Fruit fly (Drosophila melanogaster) whole organism, embryonic: ENCODE data around the gene CG3335.
A peak's percentile ranks its signal among the peaks of the same experiment; 100 is the strongest.

ENCODE experiments used
- Aef1 ChIP-seq: fragments of 200-800 bp; sonication (Bioruptor generic); IDR thresholded peaks from 3 replicates; pipeline ENCODE4 v1.3.6; 2022; ENCODE audit warnings: missing biosample characterization, missing genetic modification characterization
- CG10274 ChIP-seq: fragments of 200-800 bp; sonication (Bioruptor generic); optimal IDR thresholded peaks from 3 replicates; lab custom pipeline; 2017; ENCODE audit warnings: missing biosample characterization, mild to moderate bottlenecking, missing genetic modification characterization
- CG10654 ChIP-seq: fragments of 200-800 bp; sonication (Bioruptor generic); optimal IDR thresholded peaks from 2 replicates; lab custom pipeline; 2016; ENCODE audit warnings: missing biosample characterization, missing genetic modification characterization
- CG10979 ChIP-seq: fragments of 200-800 bp; sonication (Bioruptor generic); optimal IDR thresholded peaks from 2 replicates; lab custom pipeline; 2018; ENCODE audit warnings: missing biosample characterization, mild to moderate bottlenecking, missing genetic modification characterization, moderate library complexity
- CG11696 ChIP-seq: fragments of 200-800 bp; sonication (Bioruptor generic); IDR thresholded peaks from 2 replicates; pipeline ENCODE4 v1.3.6; 2022; ENCODE audit warnings: missing biosample characterization, missing genetic modification characterization
- CG12104 ChIP-seq: fragments of 200-800 bp; sonication (Bioruptor generic); optimal IDR thresholded peaks from 3 replicates; lab custom pipeline; 2016; ENCODE audit warnings: missing biosample characterization, missing genetic modification characterization
- CG12659 ChIP-seq: fragments of 200-800 bp; sonication (Bioruptor generic); optimal IDR thresholded peaks from 3 replicates; lab custom pipeline; 2017; ENCODE audit warnings: mild to moderate bottlenecking, missing biosample characterization, missing genetic modification reagents, missing genetic modification characterization
- CG15479 ChIP-seq: fragments of 200-800 bp; sonication (Bioruptor generic); optimal IDR thresholded peaks from 3 replicates; lab custom pipeline; 2019; ENCODE audit warnings: missing biosample characterization, mild to moderate bottlenecking, missing genetic modification characterization, moderate library complexity
- CG17361 ChIP-seq: fragments of 200-800 bp; sonication (Bioruptor generic); IDR thresholded peaks from 3 replicates; pipeline ENCODE4 v1.3.6; 2022; ENCODE audit warnings: missing biosample characterization, missing genetic modification characterization
- CG17568 ChIP-seq: fragments of 200-800 bp; sonication (Bioruptor generic); optimal IDR thresholded peaks from 2 replicates; lab custom pipeline; 2018; ENCODE audit warnings: missing biosample characterization, mild to moderate bottlenecking, missing genetic modification characterization, moderate library complexity
- CG18619 ChIP-seq: fragments of 200-800 bp; sonication (Bioruptor generic); optimal IDR thresholded peaks from 3 replicates; lab custom pipeline; 2017; ENCODE audit warnings: missing biosample characterization, mild to moderate bottlenecking, missing genetic modification characterization
- CG18764 ChIP-seq: fragments of 200-800 bp; sonication (Bioruptor generic); optimal IDR thresholded peaks from 3 replicates; lab custom pipeline; 2016; ENCODE audit warnings: missing biosample characterization, missing genetic modification characterization
- CG31365 ChIP-seq: fragments of 200-800 bp; sonication (Bioruptor generic); optimal IDR thresholded peaks from 2 replicates; lab custom pipeline; 2018; ENCODE audit warnings: missing biosample characterization, mild to moderate bottlenecking, missing genetic modification characterization
- CG34376 ChIP-seq: fragments of 200-800 bp; sonication (Bioruptor generic); optimal IDR thresholded peaks from 2 replicates; lab custom pipeline; 2018; ENCODE audit warnings: missing biosample characterization, mild to moderate bottlenecking, missing genetic modification characterization
- CG4328 ChIP-seq: fragments of 200-800 bp; sonication (Bioruptor generic); optimal IDR thresholded peaks from 3 replicates; lab custom pipeline; 2017; ENCODE audit warnings: missing biosample characterization, missing genetic modification reagents, missing genetic modification characterization
- CG4360 ChIP-seq: fragments of 200-800 bp; sonication (Bioruptor generic); IDR thresholded peaks from 2 replicates; pipeline ENCODE4 v1.3.6; 2022; ENCODE audit warnings: missing biosample characterization, missing genetic modification characterization
- CG6254 ChIP-seq: fragments of 200-800 bp; sonication (Bioruptor generic); optimal IDR thresholded peaks from 3 replicates; lab custom pipeline; 2017; ENCODE audit warnings: mild to moderate bottlenecking, missing biosample characterization, missing genetic modification reagents, missing genetic modification characterization
- CG8478 ChIP-seq: fragments of >200 bp; optimal IDR thresholded peaks from 2 replicates; lab custom pipeline; 2018
- E2f2 ChIP-seq: fragments of 200-800 bp; sonication (Bioruptor generic); IDR thresholded peaks from 2 replicates; pipeline ENCODE4 v1.3.6; 2022; ENCODE audit warnings: missing biosample characterization, missing genetic modification characterization
- GATAe ChIP-seq: fragments of 200-800 bp; sonication (Bioruptor generic); conservative IDR thresholded peaks from 2 replicates; pipeline ENCODE4 v1.3.6; 2022; ENCODE audit warnings: missing biosample characterization, missing genetic modification characterization
- Gsc ChIP-seq: fragments of 200-800 bp; sonication (Bioruptor generic); IDR thresholded peaks from 2 replicates; pipeline ENCODE4 v1.3.6; 2022; ENCODE audit warnings: missing biosample characterization, missing genetic modification characterization
- HmgD ChIP-seq: fragments of 200-800 bp; sonication (Bioruptor generic); optimal IDR thresholded peaks from 3 replicates; lab custom pipeline; 2016; ENCODE audit warnings: missing biosample characterization, missing genetic modification characterization
- Hr3 ChIP-seq: fragments of 200-800 bp; sonication (Bioruptor generic); optimal IDR thresholded peaks from 3 replicates; lab custom pipeline; 2016; ENCODE audit warnings: missing biosample characterization, missing genetic modification characterization
- Hsf ChIP-seq: fragments of 200-800 bp; sonication (Bioruptor generic); optimal IDR thresholded peaks from 3 replicates; lab custom pipeline; 2016; ENCODE audit warnings: missing biosample characterization, missing genetic modification characterization
- Optix ChIP-seq: fragments of 200-800 bp; sonication (Bioruptor generic); IDR thresholded peaks from 3 replicates; pipeline ENCODE4 v1.3.6; 2022; ENCODE audit warnings: missing biosample characterization, missing genetic modification characterization
- Sox102F ChIP-seq: fragments of 200-800 bp; sonication (Bioruptor generic); optimal IDR thresholded peaks from 2 replicates; lab custom pipeline; 2018; ENCODE audit warnings: missing biosample characterization, mild to moderate bottlenecking, missing genetic modification characterization, moderate library complexity
- Sry-δ ChIP-seq: fragments of 200-800 bp; sonication (Bioruptor generic); optimal IDR thresholded peaks from 2 replicates; lab custom pipeline; 2016; ENCODE audit warnings: missing biosample characterization, missing genetic modification characterization
- bab2 ChIP-seq: fragments of 200-800 bp; sonication (Bioruptor generic); optimal IDR thresholded peaks from 2 replicates; lab custom pipeline; 2016; ENCODE audit warnings: missing biosample characterization, missing genetic modification characterization
- bsh ChIP-seq, 2 experiments: fragments of 200-800 bp; sonication (Bioruptor generic); optimal IDR thresholded peaks; 2 replicates each; lab custom pipeline; 2017 to 2018; ENCODE audit warnings: mild to moderate bottlenecking in 2 of 2, missing biosample characterization in 2 of 2, missing genetic modification characterization in 2 of 2, moderate library complexity in 1 of 2
- cas ChIP-seq: fragments of 200-800 bp; sonication (Bioruptor generic); IDR thresholded peaks from 2 replicates; pipeline ENCODE4 v1.3.6; 2022; ENCODE audit warnings: missing biosample characterization, missing genetic modification characterization
- cato ChIP-seq: fragments of 200-800 bp; sonication (Bioruptor generic); optimal IDR thresholded peaks from 2 replicates; lab custom pipeline; 2016; ENCODE audit warnings: missing biosample characterization, missing genetic modification characterization, borderline replicate concordance
- chn ChIP-seq: fragments of 200-800 bp; sonication (Bioruptor generic); optimal IDR thresholded peaks from 2 replicates; lab custom pipeline; 2016; ENCODE audit warnings: missing biosample characterization, missing genetic modification characterization
- crol ChIP-seq: fragments of 200-800 bp; sonication (Bioruptor generic); IDR thresholded peaks from 2 replicates; pipeline ENCODE4 v1.3.6; 2022; ENCODE audit warnings: missing biosample characterization, missing genetic modification characterization
- disco-r ChIP-seq: fragments of 200-800 bp; sonication (Bioruptor generic); optimal IDR thresholded peaks from 2 replicates; lab custom pipeline; 2016; ENCODE audit warnings: missing biosample characterization, missing genetic modification characterization
- dmrt99B ChIP-seq: fragments of 200-800 bp; sonication (Bioruptor generic); optimal IDR thresholded peaks from 2 replicates; lab custom pipeline; 2018; ENCODE audit warnings: missing biosample characterization, mild to moderate bottlenecking, missing genetic modification characterization, moderate library complexity
- hb ChIP-seq: fragments of 200-800 bp; sonication (Bioruptor generic); IDR thresholded peaks from 3 replicates; pipeline ENCODE4 v1.3.6; 2022; ENCODE audit warnings: missing biosample characterization, missing genetic modification characterization; ENCODE audit not compliant: partially characterized antibody
- lab ChIP-seq: fragments of 200-800 bp; sonication (Bioruptor generic); optimal IDR thresholded peaks from 3 replicates; lab custom pipeline; 2017; ENCODE audit warnings: missing biosample characterization, missing genetic modification characterization, mild to moderate bottlenecking, moderate library complexity, missing genetic modification reagents
- lbe ChIP-seq: fragments of 200-800 bp; sonication (Bioruptor generic); optimal IDR thresholded peaks from 2 replicates; lab custom pipeline; 2016; ENCODE audit warnings: missing biosample characterization, mild to moderate bottlenecking, missing genetic modification characterization
- nau ChIP-seq: fragments of 200-800 bp; sonication (Bioruptor generic); optimal IDR thresholded peaks from 3 replicates; lab custom pipeline; 2017; ENCODE audit warnings: missing biosample characterization, mild to moderate bottlenecking, missing genetic modification characterization, missing genetic modification reagents
- nom ChIP-seq: fragments of 200-800 bp; sonication (Bioruptor generic); optimal IDR thresholded peaks from 2 replicates; lab custom pipeline; 2017; ENCODE audit warnings: missing biosample characterization, missing genetic modification characterization, mild to moderate bottlenecking, moderate library complexity, missing genetic modification reagents
- pho ChIP-seq: fragments of 200-800 bp; sonication (Bioruptor generic); optimal IDR thresholded peaks from 2 replicates; lab custom pipeline; 2016; ENCODE audit warnings: missing biosample characterization, missing genetic modification characterization
- prd ChIP-seq, 3 experiments: fragments of >200 bp in 2 of 3; fragments of 200-800 bp in 1 of 3; sonication (Bioruptor generic) in 1 of 3; optimal IDR thresholded peaks in 2 of 3; IDR thresholded peaks in 1 of 3; 2 replicates in 2 of 3; 3 replicates in 1 of 3; pipeline versions ENCODE4 v1.3.6 to Lab custom; 2017 to 2022; ENCODE audit warnings: missing biosample characterization in 1 of 3, missing genetic modification characterization in 1 of 3
- scrt ChIP-seq: fragments of 200-800 bp; sonication (Bioruptor generic); optimal IDR thresholded peaks from 2 replicates; lab custom pipeline; 2018; ENCODE audit warnings: missing biosample characterization, mild to moderate bottlenecking, missing genetic modification characterization, moderate library complexity
- sim ChIP-seq: fragments of 200-800 bp; sonication (Bioruptor generic); IDR thresholded peaks from 2 replicates; pipeline ENCODE4 v1.3.6; 2022; ENCODE audit warnings: missing biosample characterization, missing genetic modification characterization
- slbo ChIP-seq: fragments of 200-800 bp; sonication (Bioruptor generic); IDR thresholded peaks from 2 replicates; pipeline ENCODE4 v1.3.6; 2022; ENCODE audit warnings: missing biosample characterization, missing genetic modification characterization
- sna ChIP-seq: fragments of 200-800 bp; sonication (Bioruptor generic); IDR thresholded peaks from 2 replicates; pipeline ENCODE4 v1.3.6; 2022; ENCODE audit warnings: missing biosample characterization, missing genetic modification characterization; ENCODE audit not compliant: partially characterized antibody
- tup ChIP-seq: fragments of 200-800 bp; sonication (Bioruptor generic); optimal IDR thresholded peaks from 2 replicates; lab custom pipeline; 2016; ENCODE audit warnings: missing biosample characterization, mild to moderate bottlenecking, missing genetic modification characterization, moderate library complexity
- unc-4 ChIP-seq: fragments of 200-800 bp; sonication (Bioruptor generic); IDR thresholded peaks from 2 replicates; pipeline ENCODE4 v1.3.6; 2022; ENCODE audit warnings: missing biosample characterization, missing genetic modification characterization; ENCODE audit not compliant: partially characterized antibody
- unpg ChIP-seq: fragments of 200-800 bp; sonication (Bioruptor generic); optimal IDR thresholded peaks from 3 replicates; lab custom pipeline; 2018; ENCODE audit warnings: missing biosample characterization, mild to moderate bottlenecking, missing genetic modification characterization, moderate library complexity
- zen ChIP-seq: fragments of 200-800 bp; sonication (Bioruptor generic); optimal IDR thresholded peaks from 3 replicates; lab custom pipeline; 2018; ENCODE audit warnings: missing biosample characterization, mild to moderate bottlenecking, missing genetic modification characterization, moderate library complexity

The CG3335 gene

DNA sequence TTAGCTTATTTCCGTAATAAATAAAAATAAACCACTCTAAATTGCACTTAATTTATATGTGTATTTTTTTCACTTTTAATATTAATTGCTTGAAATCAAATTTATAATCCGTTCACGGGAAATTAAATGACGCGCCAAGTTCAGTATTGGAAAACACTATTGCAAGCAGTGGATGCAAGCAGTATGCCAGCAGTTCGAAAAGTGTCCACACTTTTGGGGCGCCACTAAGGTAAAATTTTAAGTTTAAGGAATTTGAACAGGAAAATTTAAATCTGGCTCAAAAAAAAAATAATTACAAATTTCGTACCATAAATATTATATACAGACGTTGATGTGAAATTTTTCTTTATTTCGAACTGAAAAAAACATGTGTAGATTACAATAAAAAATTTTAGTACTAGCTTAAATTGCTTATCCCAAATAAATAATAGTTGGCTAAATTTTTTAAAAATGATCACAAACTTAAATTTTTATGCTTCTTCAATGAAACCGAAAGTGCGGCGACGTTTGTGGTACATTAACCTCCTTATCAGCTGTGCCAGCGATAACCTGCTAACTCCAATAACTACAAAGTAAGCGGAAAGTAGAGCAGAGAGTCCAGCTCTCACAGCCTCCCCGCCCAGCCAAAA is 10.0 kb upstream of the CG3335 start (continued):
- no peak for TF ChIP-seq CG12104 (GFP tag; lab: Kevin White, UChicago)
- TF ChIP-seq disco-r (GFP tag; lab: Kevin White, UChicago) = no peak
- no peak for TF ChIP-seq CG4360 (GFP tag; lab: Robert Waterston, UW)
- TF ChIP-seq hb (GFP tag; lab: Robert Waterston, UW) = no peak
- no peak for TF ChIP-seq CG10654
- no peak for TF ChIP-seq scrt (GFP tag; lab: Kevin White, UChicago)
- no peak for TF ChIP-seq unc-4 (GFP tag; lab: Robert Waterston, UW)
- TF ChIP-seq HmgD (GFP tag; lab: Kevin White, UChicago) = no peak
- TF ChIP-seq CG12659 (GFP tag; lab: Kevin White, UChicago) = no peak
- TF ChIP-seq crol (GFP tag; lab: Robert Waterston, UW) = no peak
- TF ChIP-seq chn (GFP tag; lab: Kevin White, UChicago) = no peak
- TF ChIP-seq tup = no peak
- no peak for TF ChIP-seq Optix
- TF ChIP-seq Hsf = no peak
- TF ChIP-seq nau (GFP tag; lab: Kevin White, UChicago) = no peak
- TF ChIP-seq zen (tag; lab: Kevin White, UChicago) = no peak
- no peak for TF ChIP-seq Hr3 (GFP tag; lab: Kevin White, UChicago)
- TF ChIP-seq bab2 = no peak
- TF ChIP-seq CG10979 (tag; lab: Kevin White, UChicago) = peak; percentile 25
- no peak for TF ChIP-seq bsh (GFP tag; optimal IDR thresholded peaks at IDR 0.05; lab: Kevin White, UChicago)
- TF ChIP-seq Gsc (GFP tag; lab: Robert Waterston, UW) = no peak
- no peak for TF ChIP-seq CG8478 (lab: Kevin White, UChicago)
- TF ChIP-seq CG4328 (GFP tag; lab: Kevin White, UChicago) = no peak
- no peak for TF ChIP-seq CG17568 (GFP tag; lab: Kevin White, UChicago)
- peak; percentile 89 for TF ChIP-seq slbo (GFP tag; lab: Robert Waterston, UW)
- TF ChIP-seq lbe (GFP tag; lab: Kevin White, UChicago) = no peak
- TF ChIP-seq sna (GFP tag; lab: Robert Waterston, UW) = no peak
- no peak for TF ChIP-seq unpg (GFP tag; lab: Kevin White, UChicago)
- no peak for TF ChIP-seq lab (GFP tag; lab: Kevin White, UChicago)
- peak; percentile 99 for TF ChIP-seq E2f2
- TF ChIP-seq cato = no peak
- no peak; the same call in 2 of the 3 replicates for TF ChIP-seq CG17361 (GFP tag; lab: Robert Waterston, UW)
- TF ChIP-seq GATAe = no peak
- no peak for TF ChIP-seq CG6254 (GFP tag; lab: Kevin White, UChicago)
- TF ChIP-seq CG31365 (tag; lab: Kevin White, UChicago) = peak; percentile 98
- TF ChIP-seq Sry-δ (GFP tag; lab: Kevin White, UChicago) = no peak
- no peak for TF ChIP-seq nom (GFP tag; lab: Kevin White, UChicago)
- TF ChIP-seq cas (GFP tag; lab: Robert Waterston, UW) = no peak
- no peak for TF ChIP-seq Sox102F (GFP tag; lab: Kevin White, UChicago)
- no peak for TF ChIP-seq CG15479 (GFP tag; lab: Kevin White, UChicago)
- no peak for TF ChIP-seq prd (optimal IDR thresholded peaks at IDR 0.05; lab: Kevin White, UChicago)
- peak; percentile 59; the same call in 2 of the 3 replicates for TF ChIP-seq prd (GFP tag; IDR thresholded peaks at IDR 0.05; lab: Robert Waterston, UW)
- no peak for TF ChIP-seq CG10274 (GFP tag; lab: Kevin White, UChicago)
- TF ChIP-seq CG11696 (GFP tag; lab: Robert Waterston, UW) = no peak
- no peak for TF ChIP-seq pho (GFP tag; lab: Kevin White, UChicago)
- TF ChIP-seq CG18619 (GFP tag; lab: Kevin White, UChicago) = no peak
- TF ChIP-seq dmrt99B (tag; lab: Kevin White, UChicago) = peak; percentile 3
- TF ChIP-seq CG18764 (GFP tag; lab: Kevin White, UChicago) = peak; percentile 59
- TF ChIP-seq sim (GFP tag; lab: Robert Waterston, UW) = no peak
- peak; percentile 31; the same call in 1 of the 3 replicates for TF ChIP-seq Aef1
- TF ChIP-seq CG34376 (GFP tag; lab: Kevin White, UChicago) = no peak
